Worm (Caenorhabditis elegans): ENCODE results near the gene tre-5.

ce11 chrII:76662-77061 is 21.6 kb upstream of the tre-5 start:
- no peak for TF ChIP-seq flt-1 (GFP tag; IDR thresholded peaks at IDR 0.05)
- TF ChIP-seq T22C8.4 (GFP tag; IDR thresholded peaks at IDR 0.05), result no peak
- no peak for TF ChIP-seq med-1 (GFP tag; optimal IDR thresholded peaks at IDR 0.05; ENCODE audit: insufficient read depth)
- no peak for TF ChIP-seq ztf-29 (GFP tag; IDR thresholded peaks at IDR 0.05)
- TF ChIP-seq ref-1 (GFP tag; conservative IDR thresholded peaks at IDR 0.05), result no peak
- TF ChIP-seq cog-1 (tag; optimal IDR thresholded peaks at IDR 0.05), result no peak
- no peak for TF ChIP-seq ztf-23 (GFP tag; IDR thresholded peaks at IDR 0.05)
- TF ChIP-seq tab-1 (GFP tag; IDR thresholded peaks at IDR 0.05), result no peak
